Fruit fly (Drosophila melanogaster): ENCODE measurements around the gene Rpn3.

The Rpn3 gene

DNA sequence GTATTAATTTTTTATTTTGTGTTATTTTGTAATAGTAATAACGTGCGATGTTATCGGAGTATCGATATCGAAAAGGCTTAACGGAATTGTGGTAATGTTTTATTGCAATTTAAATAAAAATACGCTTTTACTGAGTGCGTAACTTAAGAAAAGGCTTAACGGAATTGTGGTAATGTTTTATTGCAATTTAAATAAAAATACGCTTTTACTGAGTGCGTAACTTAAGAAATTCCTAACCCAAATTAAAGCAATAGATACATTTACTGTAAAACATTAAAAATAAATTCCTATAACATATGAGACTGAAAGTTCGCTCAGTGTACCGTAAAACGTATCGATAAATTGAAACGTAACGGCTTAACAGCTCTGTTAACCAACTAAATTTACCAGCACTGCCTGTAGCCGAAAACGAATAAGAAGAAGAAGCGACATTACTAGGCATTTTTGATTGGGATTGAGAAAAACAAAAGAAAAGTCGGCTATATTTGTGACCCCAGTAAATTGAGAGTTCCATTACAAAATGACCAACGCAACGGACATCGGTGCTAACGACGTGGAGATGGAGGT is at the start of gene Rpn3 (continued):
- peak; percentile 80 for TF ChIP-seq CG8944 (GFP tag; optimal IDR thresholded peaks at IDR 0.05)
- TF ChIP-seq ro (GFP tag; IDR thresholded peaks at IDR 0.05): peak; percentile 69
- peak; percentile 75; the same call in 2 of the 3 replicates for TF ChIP-seq CG11456 (GFP tag; IDR thresholded peaks at IDR 0.05)
- TF ChIP-seq Sin3A (optimal IDR thresholded peaks at IDR 0.05): no peak
- 0 out of 2 replicates have a peak, but pooled peaks have one; percentile 63 for TF ChIP-seq sim (GFP tag; IDR thresholded peaks at IDR 0.05)
- TF ChIP-seq peb (GFP tag; IDR thresholded peaks at IDR 0.05): peak; percentile 79
- TF ChIP-seq CG14965 (GFP tag; optimal IDR thresholded peaks at IDR 0.05; ENCODE audit: borderline replicate concordance): no peak
- peak; percentile 86 for TF ChIP-seq CG14441 (GFP tag; IDR thresholded peaks at IDR 0.05)
- peak; percentile 68 for TF ChIP-seq CG16815 (GFP tag; optimal IDR thresholded peaks at IDR 0.05)
- peak; percentile 86 for TF ChIP-seq tgo (GFP tag; IDR thresholded peaks at IDR 0.05)
- no peak for TF ChIP-seq Hr39 (optimal IDR thresholded peaks at IDR 0.05)
- peak; percentile 74 for TF ChIP-seq tap (tag; optimal IDR thresholded peaks at IDR 0.05)
- TF ChIP-seq CG9876 (GFP tag; optimal IDR thresholded peaks at IDR 0.05): peak; percentile 64
- no peak for TF ChIP-seq ac (GFP tag; optimal IDR thresholded peaks at IDR 0.05)
- TF ChIP-seq ara (GFP tag; IDR thresholded peaks at IDR 0.05): peak; percentile 86
- TF ChIP-seq CG11398 (GFP tag; optimal IDR thresholded peaks at IDR 0.05): peak; percentile 51
- peak; percentile 96 for TF ChIP-seq zf30C (GFP tag; optimal IDR thresholded peaks at IDR 0.05)
- 0 out of 2 replicates have a peak, but pooled peaks have one; percentile 34 for TF ChIP-seq GATAe (GFP tag; conservative IDR thresholded peaks at IDR 0.05)
- TF ChIP-seq Myb (GFP tag; optimal IDR thresholded peaks at IDR 0.05): peak; percentile 73
- TF ChIP-seq pho (GFP tag; optimal IDR thresholded peaks at IDR 0.05): peak; percentile 82
- TF ChIP-seq CG30403 (GFP tag; optimal IDR thresholded peaks at IDR 0.05): peak; percentile 91
- peak; percentile 84 for TF ChIP-seq sisA (GFP tag; IDR thresholded peaks at IDR 0.05)
- TF ChIP-seq slou (GFP tag; optimal IDR thresholded peaks at IDR 0.05): peak; percentile 68
- TF ChIP-seq CG12744 (GFP tag; optimal IDR thresholded peaks at IDR 0.05): peak; percentile 70
- TF ChIP-seq eyg (GFP tag; optimal IDR thresholded peaks at IDR 0.05): peak; percentile 55
- TF ChIP-seq so (GFP tag; IDR thresholded peaks at IDR 0.05): peak; percentile 84
- TF ChIP-seq wor (GFP tag; IDR thresholded peaks at IDR 0.05): peak; percentile 71
- TF ChIP-seq CG4730 (GFP tag; IDR thresholded peaks at IDR 0.05): peak; percentile 82
- TF ChIP-seq CG7786 (GFP tag; optimal IDR thresholded peaks at IDR 0.05): peak; percentile 83
- no peak for TF ChIP-seq z (GFP tag; IDR thresholded peaks at IDR 0.05)
- peak; percentile 75 for TF ChIP-seq tx (GFP tag; optimal IDR thresholded peaks at IDR 0.05)
- peak; percentile 76; the same call in 1 of the 2 replicates for TF ChIP-seq sens-2 (GFP tag; IDR thresholded peaks at IDR 0.05)
- TF ChIP-seq scrt (GFP tag; optimal IDR thresholded peaks at IDR 0.05): peak; percentile 63
- TF ChIP-seq sr (GFP tag; IDR thresholded peaks at IDR 0.05): peak; percentile 29; the same call in 1 of the 3 replicates
- TF ChIP-seq mirr (GFP tag; optimal IDR thresholded peaks at IDR 0.05): no peak
- TF ChIP-seq CG3847 (GFP tag; IDR thresholded peaks at IDR 0.05): peak; percentile 67
- TF ChIP-seq sens (GFP tag): peak; percentile 97
- peak; percentile 82 for TF ChIP-seq CG18764 (GFP tag; optimal IDR thresholded peaks at IDR 0.05)
- TF ChIP-seq CG4854 (GFP tag; optimal IDR thresholded peaks at IDR 0.05): peak; percentile 65
- peak; percentile 81 for TF ChIP-seq tin (GFP tag; optimal IDR thresholded peaks at IDR 0.05)
- TF ChIP-seq CG6689 (GFP tag; IDR thresholded peaks at IDR 0.05): peak; percentile 91
- TF ChIP-seq gem (tag; optimal IDR thresholded peaks at IDR 0.05): peak; percentile 94
- TF ChIP-seq Eip74EF (GFP tag; optimal IDR thresholded peaks at IDR 0.05): peak in 1 of 2 experiments; percentile 70
- peak; percentile 31 for TF ChIP-seq tup (GFP tag; optimal IDR thresholded peaks at IDR 0.05)
- peak; percentile 47 for TF ChIP-seq gro (GFP tag; optimal IDR thresholded peaks at IDR 0.05)
- peak; percentile 66; the same call in 2 of the 3 replicates for TF ChIP-seq CG14860 (GFP tag; IDR thresholded peaks at IDR 0.05; ENCODE audit: partially characterized antibody)
- no peak for TF ChIP-seq br (optimal IDR thresholded peaks at IDR 0.05)
- TF ChIP-seq Lhr (GFP tag; optimal IDR thresholded peaks at IDR 0.05): peak; percentile 34
- TF ChIP-seq CG13287 (GFP tag; IDR thresholded peaks at IDR 0.05; ENCODE audit: partially characterized antibody): peak; percentile 77
- TF ChIP-seq h (optimal IDR thresholded peaks at IDR 0.05): no peak
- TF ChIP-seq pan (optimal IDR thresholded peaks at IDR 0.05): no peak
- peak in 1 of 2 experiments; percentile 92 for TF ChIP-seq pan (GFP tag; optimal IDR thresholded peaks at IDR 0.05 in 1 of 2, IDR thresholded peaks at IDR 0.05 in 1 of 2)
- no peak for TF ChIP-seq pfk (GFP tag; optimal IDR thresholded peaks at IDR 0.05)
